Worm (Caenorhabditis elegans) whole organism, midembryonic: ENCODE data around the gene gst-30.
"Not testable (repeated sequence)": the region's sequence is repeated elsewhere in the genome, so short reads cannot be mapped to it uniquely, and the experiment has no call there.

Experiments used
- T22C8.4 ChIP-seq: fragments of 200-800 bp; sonication (Bioruptor generic); IDR thresholded peaks from 2 replicates; pipeline ENCODE4 v1.3.6; 2022; ENCODE audit warnings: missing genetic modification characterization, missing compliant biosample characterization
- cog-1 ChIP-seq: sonication (generic microtip); optimal IDR thresholded peaks from 2 replicates; lab custom pipeline; 2016; ENCODE audit warnings: missing genetic modification characterization, missing compliant biosample characterization
- flt-1 ChIP-seq: fragments of 200-800 bp; sonication (Bioruptor generic); IDR thresholded peaks from 2 replicates; pipeline ENCODE4 v1.3.6; 2022; ENCODE audit warnings: missing genetic modification characterization, missing compliant biosample characterization
- klf-2 ChIP-seq: fragments of 200-800 bp; sonication (Bioruptor generic); conservative IDR thresholded peaks from 2 replicates; pipeline ENCODE4 v1.3.6; 2022; ENCODE audit warnings: missing genetic modification reagents, missing genetic modification characterization, missing compliant biosample characterization
- med-1 ChIP-seq: sonication (generic microtip); optimal IDR thresholded peaks from 2 replicates; lab custom pipeline; 2017; ENCODE audit warnings: missing genetic modification characterization, mild to moderate bottlenecking, missing compliant biosample characterization, antibody characterized with exemption, missing genetic modification reagents; ENCODE audit not compliant: insufficient read depth
- ref-1 ChIP-seq: fragments of 200-800 bp; sonication (Bioruptor generic); conservative IDR thresholded peaks from 2 replicates; pipeline ENCODE4 v1.3.6; 2022; ENCODE audit warnings: missing genetic modification reagents, missing genetic modification characterization, missing compliant biosample characterization
- tab-1 ChIP-seq: fragments of 200-800 bp; sonication (Bioruptor generic); IDR thresholded peaks from 2 replicates; pipeline ENCODE4 v1.3.6; 2022; ENCODE audit warnings: missing genetic modification characterization, missing compliant biosample characterization
- ztf-23 ChIP-seq: fragments of 200-800 bp; sonication (Bioruptor generic); IDR thresholded peaks from 2 replicates; pipeline ENCODE4 v1.3.6; 2022; ENCODE audit warnings: missing genetic modification reagents, missing genetic modification characterization, missing compliant biosample characterization
- ztf-29 ChIP-seq: fragments of 200-800 bp; sonication (Bioruptor generic); IDR thresholded peaks from 2 replicates; pipeline ENCODE4 v1.3.6; 2022; ENCODE audit warnings: missing genetic modification reagents, missing genetic modification characterization, missing compliant biosample characterization

The gst-30 gene

ce11 chrII:4920608-4921007, 14.2 kb downstream of the gst-30 start:
- TF ChIP-seq ref-1 = no peak
- TF ChIP-seq klf-2 (GFP tag; lab: Robert Waterston, UW) = no peak
- TF ChIP-seq tab-1 (GFP tag; lab: Robert Waterston, UW) = no peak
- no peak for TF ChIP-seq flt-1 (GFP tag; lab: Robert Waterston, UW)
- no peak for TF ChIP-seq ztf-23 (GFP tag; lab: Robert Waterston, UW)
- TF ChIP-seq T22C8.4 (GFP tag; lab: Robert Waterston, UW) = no peak
- TF ChIP-seq cog-1 (tag; lab: Kevin White, UChicago) = no peak

ce11 chrII:4918501-4919021, 16.3 kb downstream of the gst-30 start:
- TF ChIP-seq ztf-23 (GFP tag; lab: Robert Waterston, UW) (no peak), tab-1 (GFP tag; lab: Robert Waterston, UW) (no peak), ztf-29 (GFP tag; lab: Robert Waterston, UW) (no peak)

ce11 chrII:4916462-4916861, 18.4 kb downstream of the gst-30 start, which contains the start of gene msp-31:
msp-31 (minus strand) TSS chrII:4916562.
- TF ChIP-seq tab-1, flt-1, ztf-23 (GFP tag; lab: Robert Waterston, UW): not testable (repeated sequence)

ce11 chrII:4915572-4915971, 19.3 kb downstream of the gst-30 start:
- no peak for TF ChIP-seq ref-1

- TF ChIP-seq med-1 (GFP tag; lab: Kevin White, UChicago) (no peak), ztf-29 (GFP tag; lab: Robert Waterston, UW) (no peak), T22C8.4 (GFP tag; lab: Robert Waterston, UW) (no peak), ref-1 (no peak), tab-1 (GFP tag; lab: Robert Waterston, UW) (no peak), ztf-23 (GFP tag; lab: Robert Waterston, UW) (no peak), klf-2 (GFP tag; lab: Robert Waterston, UW) (no peak), flt-1 (GFP tag; lab: Robert Waterston, UW) (no peak), cog-1 (tag; lab: Kevin White, UChicago) (no peak)
Measured at ce11 chrII:4914214-4914613, 20.6 kb downstream of the gst-30 start, which contains the start of gene R05F9.11. R05F9.11 (minus strand) TSS chrII:4914218.

- TF ChIP-seq ztf-29 (GFP tag; lab: Robert Waterston, UW) (no peak), klf-2 (GFP tag; lab: Robert Waterston, UW) (no peak), tab-1 (GFP tag; lab: Robert Waterston, UW) (no peak), T22C8.4 (GFP tag; lab: Robert Waterston, UW) (no peak), ztf-23 (GFP tag; lab: Robert Waterston, UW) (no peak), flt-1 (GFP tag; lab: Robert Waterston, UW) (no peak), ref-1 (no peak), cog-1 (tag; lab: Kevin White, UChicago) (no peak), med-1 (GFP tag; lab: Kevin White, UChicago) (no peak)
Measured at ce11 chrII:4908160-4908559, 26.7 kb downstream of the gst-30 start.

- no peak for TF ChIP-seq T22C8.4 (GFP tag; lab: Robert Waterston, UW)
Measured at ce11 chrII:4905883-4906282, 29.0 kb downstream of the gst-30 start.

- TF ChIP-seq med-1 (GFP tag; lab: Kevin White, UChicago) = no peak
- TF ChIP-seq ztf-29 (GFP tag; lab: Robert Waterston, UW) = no peak
- no peak for TF ChIP-seq klf-2 (GFP tag; lab: Robert Waterston, UW)
- TF ChIP-seq ztf-23 (GFP tag; lab: Robert Waterston, UW) = no peak
Measured at ce11 chrII:4905331-4905730, 29.5 kb downstream of the gst-30 start.

- no peak for TF ChIP-seq klf-2 (GFP tag; lab: Robert Waterston, UW)
- no peak for TF ChIP-seq T22C8.4 (GFP tag; lab: Robert Waterston, UW)
- no peak for TF ChIP-seq flt-1 (GFP tag; lab: Robert Waterston, UW)
- TF ChIP-seq ztf-29 (GFP tag; lab: Robert Waterston, UW) = no peak
- no peak for TF ChIP-seq med-1 (GFP tag; lab: Kevin White, UChicago)
- no peak for TF ChIP-seq ref-1
- TF ChIP-seq ztf-23 (GFP tag; lab: Robert Waterston, UW) = no peak
- TF ChIP-seq cog-1 (tag; lab: Kevin White, UChicago) = no peak
- no peak for TF ChIP-seq tab-1 (GFP tag; lab: Robert Waterston, UW)
Measured at ce11 chrII:4904778-4905177, 30.1 kb downstream of the gst-30 start, which contains the start of gene btbd-10. btbd-10 (plus strand) TSS chrII:4905008.

ce11 chrII:4904277-4904676, 30.6 kb downstream of the gst-30 start:
- TF ChIP-seq ref-1 = no peak
- no peak for TF ChIP-seq med-1 (GFP tag; lab: Kevin White, UChicago)
- TF ChIP-seq klf-2 (GFP tag; lab: Robert Waterston, UW) = no peak
- no peak for TF ChIP-seq ztf-23 (GFP tag; lab: Robert Waterston, UW)
- no peak for TF ChIP-seq tab-1 (GFP tag; lab: Robert Waterston, UW)
- 0 out of 2 replicates have a peak, but pooled peaks have one; percentile 7 for TF ChIP-seq flt-1 (GFP tag; lab: Robert Waterston, UW)
- no peak for TF ChIP-seq T22C8.4 (GFP tag; lab: Robert Waterston, UW)
- peak; percentile 57; the same call in 1 of the 2 replicates for TF ChIP-seq ztf-29 (GFP tag; lab: Robert Waterston, UW)
- TF ChIP-seq cog-1 (tag; lab: Kevin White, UChicago) = no peak
